Worm (Caenorhabditis elegans) whole organism, midembryonic: ENCODE data around the gene nog-1.

ENCODE experiments used
- T22C8.4 ChIP-seq: fragments of 200-800 bp; sonication (Bioruptor generic); IDR thresholded peaks from 2 replicates; pipeline ENCODE4 v1.3.6; 2022; ENCODE audit warnings: missing genetic modification characterization, missing compliant biosample characterization
- flt-1 ChIP-seq: fragments of 200-800 bp; sonication (Bioruptor generic); IDR thresholded peaks from 2 replicates; pipeline ENCODE4 v1.3.6; 2022; ENCODE audit warnings: missing genetic modification characterization, missing compliant biosample characterization
- klf-2 ChIP-seq: fragments of 200-800 bp; sonication (Bioruptor generic); conservative IDR thresholded peaks from 2 replicates; pipeline ENCODE4 v1.3.6; 2022; ENCODE audit warnings: missing genetic modification reagents, missing genetic modification characterization, missing compliant biosample characterization
- med-1 ChIP-seq: sonication (generic microtip); optimal IDR thresholded peaks from 2 replicates; lab custom pipeline; 2017; ENCODE audit warnings: missing genetic modification characterization, mild to moderate bottlenecking, missing compliant biosample characterization, antibody characterized with exemption, missing genetic modification reagents; ENCODE audit not compliant: insufficient read depth
- tab-1 ChIP-seq: fragments of 200-800 bp; sonication (Bioruptor generic); IDR thresholded peaks from 2 replicates; pipeline ENCODE4 v1.3.6; 2022; ENCODE audit warnings: missing genetic modification characterization, missing compliant biosample characterization
- ztf-23 ChIP-seq: fragments of 200-800 bp; sonication (Bioruptor generic); IDR thresholded peaks from 2 replicates; pipeline ENCODE4 v1.3.6; 2022; ENCODE audit warnings: missing genetic modification reagents, missing genetic modification characterization, missing compliant biosample characterization
- ztf-29 ChIP-seq: fragments of 200-800 bp; sonication (Bioruptor generic); IDR thresholded peaks from 2 replicates; pipeline ENCODE4 v1.3.6; 2022; ENCODE audit warnings: missing genetic modification reagents, missing genetic modification characterization, missing compliant biosample characterization

DNA sequence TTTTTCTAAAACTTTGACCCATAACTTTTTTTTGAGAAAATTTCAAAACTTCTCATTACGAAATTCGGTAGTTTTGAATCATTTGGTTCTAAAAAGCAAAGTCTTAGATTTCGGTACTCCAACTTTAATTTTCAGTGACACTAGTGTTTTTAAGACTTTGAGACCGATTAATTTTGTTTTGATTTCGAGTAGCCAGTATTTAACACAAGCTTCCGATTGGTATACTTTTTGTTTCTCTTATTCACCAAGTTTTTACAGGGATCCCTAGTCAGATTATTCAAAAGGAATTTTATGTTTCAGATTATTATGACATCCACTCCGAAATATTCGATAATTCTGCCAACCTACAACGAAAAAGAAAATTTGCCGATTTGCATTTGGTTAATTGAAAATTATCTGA is 51.7 kb downstream of the nog-1 start, which contains the start of gene dpm-1:
- TF ChIP-seq klf-2 (GFP tag; lab: Robert Waterston, UW): no peak
- TF ChIP-seq T22C8.4 (GFP tag; lab: Robert Waterston, UW): no peak
- TF ChIP-seq flt-1 (GFP tag; lab: Robert Waterston, UW): no peak
- TF ChIP-seq ztf-23 (GFP tag; lab: Robert Waterston, UW): no peak
- TF ChIP-seq ztf-29 (GFP tag; lab: Robert Waterston, UW): no peak
- TF ChIP-seq med-1 (GFP tag; lab: Kevin White, UChicago): no peak
- no peak for TF ChIP-seq tab-1 (GFP tag; lab: Robert Waterston, UW)
